Worm (Caenorhabditis elegans) whole organism, L3 larva: ENCODE data around the gene F57H12.5.

ENCODE experiments used
- R02D3.7 ChIP-seq: fragments of 150-350 bp; optimal IDR thresholded peaks from 2 replicates; lab custom pipeline; 2014; ENCODE audit warnings: missing biosample characterization, missing genetic modification characterization
- ZK546.5 ChIP-seq: sonication (generic microtip); optimal IDR thresholded peaks from 2 replicates; lab custom pipeline; 2017; ENCODE audit warnings: missing biosample characterization, missing genetic modification characterization
- aly-2 ChIP-seq: fragments of 150-350 bp; optimal IDR thresholded peaks from 2 replicates; lab custom pipeline; 2014; ENCODE audit warnings: missing biosample characterization, missing genetic modification characterization
- ama-1 ChIP-seq: fragments of 150-350 bp; optimal IDR thresholded peaks from 2 replicates; lab custom pipeline; 2018
- ceh-16 ChIP-seq: sonication (generic microtip); optimal IDR thresholded peaks from 2 replicates; lab custom pipeline; 2017; ENCODE audit warnings: missing biosample characterization, missing genetic modification characterization
- ceh-28 ChIP-seq: fragments of 150-350 bp; optimal IDR thresholded peaks from 2 replicates; lab custom pipeline; 2014; ENCODE audit warnings: missing biosample characterization, missing genetic modification reagents, missing genetic modification characterization
- ceh-82 ChIP-seq: fragments of 150-350 bp; optimal IDR thresholded peaks from 2 replicates; lab custom pipeline; 2014; ENCODE audit warnings: missing biosample characterization, missing genetic modification characterization
- ceh-9 ChIP-seq: sonication (generic microtip); optimal IDR thresholded peaks from 2 replicates; lab custom pipeline; 2018; ENCODE audit warnings: missing biosample characterization, missing genetic modification characterization
- daf-12 ChIP-seq: fragments of 150-350 bp; optimal IDR thresholded peaks from 2 replicates; lab custom pipeline; 2014; ENCODE audit warnings: missing biosample characterization, missing genetic modification reagents, missing genetic modification characterization
- elt-1 ChIP-seq: fragments of 150-350 bp; optimal IDR thresholded peaks from 2 replicates; lab custom pipeline; 2014; ENCODE audit warnings: missing biosample characterization, missing genetic modification characterization
- elt-2 ChIP-seq: sonication (generic microtip); optimal IDR thresholded peaks from 2 replicates; lab custom pipeline; 2016; ENCODE audit warnings: missing genetic modification reagents, mild to moderate bottlenecking, missing genetic modification characterization, missing compliant biosample characterization
- fkh-10 ChIP-seq: sonication (generic microtip); optimal IDR thresholded peaks from 2 replicates; lab custom pipeline; 2017; ENCODE audit warnings: missing biosample characterization, missing genetic modification reagents, missing genetic modification characterization
- fkh-2 ChIP-seq: fragments of 150-350 bp; optimal IDR thresholded peaks from 2 replicates; lab custom pipeline; 2014; ENCODE audit warnings: missing biosample characterization, missing genetic modification reagents, missing genetic modification characterization
- fos-1 ChIP-seq: fragments of 150-350 bp; optimal IDR thresholded peaks from 2 replicates; lab custom pipeline; 2014; ENCODE audit warnings: missing biosample characterization, missing genetic modification characterization
- hmg-11 ChIP-seq: sonication (generic microtip); optimal IDR thresholded peaks from 2 replicates; lab custom pipeline; 2016; ENCODE audit warnings: missing genetic modification characterization, missing compliant biosample characterization
- jun-1 ChIP-seq: fragments of 150-350 bp; optimal IDR thresholded peaks from 2 replicates; lab custom pipeline; 2014; ENCODE audit warnings: missing biosample characterization, missing genetic modification reagents, missing genetic modification characterization
- lin-15B ChIP-seq: fragments of 150-350 bp; optimal IDR thresholded peaks from 2 replicates; lab custom pipeline; 2014; ENCODE audit warnings: missing biosample characterization, missing genetic modification characterization
- lin-39 ChIP-seq: fragments of 150-350 bp; optimal IDR thresholded peaks from 2 replicates; lab custom pipeline; 2018; ENCODE audit warnings: missing biosample characterization, missing genetic modification reagents, missing genetic modification characterization
- lsy-12 ChIP-seq: sonication (generic microtip); optimal IDR thresholded peaks from 2 replicates; lab custom pipeline; 2016; ENCODE audit warnings: mild to moderate bottlenecking, missing genetic modification characterization, missing compliant biosample characterization
- mdl-1 ChIP-seq: fragments of 150-350 bp; optimal IDR thresholded peaks from 2 replicates; lab custom pipeline; 2014; ENCODE audit warnings: missing biosample characterization, missing genetic modification characterization
- mml-1 ChIP-seq: fragments of 150-350 bp; sonication (generic microtip); optimal IDR thresholded peaks from 3 replicates; lab custom pipeline; 2014; ENCODE audit warnings: missing biosample characterization, missing genetic modification characterization
- nfya-1 ChIP-seq: sonication (generic microtip); optimal IDR thresholded peaks from 2 replicates; lab custom pipeline; 2017; ENCODE audit warnings: missing genetic modification characterization, mild to moderate bottlenecking, missing compliant biosample characterization, antibody characterized with exemption, moderate library complexity; ENCODE audit not compliant: insufficient read depth
- nhr-12 ChIP-seq: fragments of 150-350 bp; optimal IDR thresholded peaks from 2 replicates; lab custom pipeline; 2014; ENCODE audit warnings: missing biosample characterization, missing genetic modification characterization
- nhr-23 ChIP-seq: fragments of 150-350 bp; optimal IDR thresholded peaks from 2 replicates; lab custom pipeline; 2014; ENCODE audit warnings: missing biosample characterization, missing genetic modification reagents, missing genetic modification characterization
- nhr-237 ChIP-seq: fragments of 150-350 bp; optimal IDR thresholded peaks from 2 replicates; lab custom pipeline; 2014; ENCODE audit warnings: missing biosample characterization, missing genetic modification characterization
- nhr-25 ChIP-seq: sonication (generic microtip); optimal IDR thresholded peaks from 2 replicates; lab custom pipeline; 2017; ENCODE audit warnings: missing biosample characterization, missing genetic modification characterization
- nhr-28 ChIP-seq: fragments of 150-350 bp; optimal IDR thresholded peaks from 2 replicates; lab custom pipeline; 2014; ENCODE audit warnings: missing biosample characterization, missing genetic modification characterization
- nhr-43 ChIP-seq: sonication (generic microtip); optimal IDR thresholded peaks from 2 replicates; lab custom pipeline; 2016; ENCODE audit warnings: mild to moderate bottlenecking, missing genetic modification characterization, missing compliant biosample characterization; ENCODE audit not compliant: poor library complexity, severe bottlenecking
- nhr-67 ChIP-seq: fragments of 150-350 bp; optimal IDR thresholded peaks from 2 replicates; lab custom pipeline; 2014; ENCODE audit warnings: missing biosample characterization, missing genetic modification characterization
- nhr-76 ChIP-seq: fragments of 150-350 bp; sonication (generic microtip); optimal IDR thresholded peaks from 5 replicates; lab custom pipeline; 2014; ENCODE audit warnings: missing biosample characterization, missing genetic modification characterization
- pha-4 ChIP-seq: fragments of 150-350 bp; optimal IDR thresholded peaks from 2 replicates; lab custom pipeline; 2014; ENCODE audit warnings: missing biosample characterization, missing genetic modification reagents, missing genetic modification characterization
- snpc-4 ChIP-seq: fragments of 150-350 bp; optimal IDR thresholded peaks from 2 replicates; lab custom pipeline; 2014; ENCODE audit warnings: missing biosample characterization, missing genetic modification characterization
- unc-39 ChIP-seq: sonication (generic microtip); optimal IDR thresholded peaks from 4 replicates; lab custom pipeline; 2017; ENCODE audit warnings: missing biosample characterization, missing genetic modification characterization
- unc-62 ChIP-seq: fragments of 150-350 bp; sonication (generic microtip); optimal IDR thresholded peaks from 4 replicates; lab custom pipeline; 2014; ENCODE audit warnings: missing biosample characterization, missing genetic modification reagents, missing genetic modification characterization
- zag-1 ChIP-seq: fragments of 150-350 bp; optimal IDR thresholded peaks from 2 replicates; lab custom pipeline; 2014; ENCODE audit warnings: missing biosample characterization, missing genetic modification characterization
- ztf-11 ChIP-seq: fragments of 150-350 bp; optimal IDR thresholded peaks from 2 replicates; lab custom pipeline; 2014; ENCODE audit warnings: missing biosample characterization, missing genetic modification characterization
- ztf-4 ChIP-seq: fragments of 150-350 bp; optimal IDR thresholded peaks from 2 replicates; lab custom pipeline; 2014; ENCODE audit warnings: missing biosample characterization, missing genetic modification characterization

F57H12.5 gene

DNA sequence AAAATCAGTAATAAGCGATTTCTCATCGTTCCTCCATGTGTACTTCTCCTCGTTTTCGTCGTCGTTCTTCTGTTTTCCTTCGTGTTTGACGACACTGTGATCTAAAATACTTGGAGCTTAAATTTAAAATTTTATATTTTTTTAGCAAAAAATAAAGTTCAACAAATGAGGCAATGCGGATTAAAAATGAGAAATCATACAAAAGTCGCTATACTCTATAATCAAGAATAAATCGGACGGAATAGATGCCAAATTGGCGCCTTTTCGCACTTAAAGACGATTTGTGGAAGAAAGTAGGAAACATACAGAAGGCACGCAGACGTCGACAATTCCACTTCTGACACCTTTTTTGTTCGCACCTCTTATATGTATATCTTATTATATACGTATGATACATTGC is 36.9 kb downstream of the F57H12.5 start, which contains the start of gene rig-4:
rig-4 (minus strand) TSS at position 101 of the 400 bp plus-strand sequence.
- no peak for TF ChIP-seq ztf-11 (tag; lab: Kevin White, UChicago)
- no peak for TF ChIP-seq unc-39 (tag; lab: Kevin White, UChicago)
- no peak for TF ChIP-seq lsy-12 (tag; lab: Kevin White, UChicago)
- TF ChIP-seq mdl-1, result no peak
- no peak for TF ChIP-seq nhr-76 (tag; lab: Kevin White, UChicago)
- TF ChIP-seq nfya-1 (tag; lab: Kevin White, UChicago), result no peak
- TF ChIP-seq snpc-4 (tag; lab: Kevin White, UChicago), result no peak
- no peak for TF ChIP-seq lin-15B (tag; lab: Kevin White, UChicago)
- TF ChIP-seq elt-1, result no peak
- no peak for TF ChIP-seq aly-2
- no peak for TF ChIP-seq ceh-82 (tag; lab: Kevin White, UChicago)
- TF ChIP-seq jun-1 (tag; lab: Kevin White, UChicago), result no peak
- TF ChIP-seq nhr-67 (tag; lab: Kevin White, UChicago), result no peak
- no peak for TF ChIP-seq fkh-2 (tag; lab: Kevin White, UChicago)
- no peak for TF ChIP-seq ceh-16
- TF ChIP-seq unc-62 (GFP tag; lab: Kevin White, UChicago), result no peak
- TF ChIP-seq ama-1, result no peak

DNA sequence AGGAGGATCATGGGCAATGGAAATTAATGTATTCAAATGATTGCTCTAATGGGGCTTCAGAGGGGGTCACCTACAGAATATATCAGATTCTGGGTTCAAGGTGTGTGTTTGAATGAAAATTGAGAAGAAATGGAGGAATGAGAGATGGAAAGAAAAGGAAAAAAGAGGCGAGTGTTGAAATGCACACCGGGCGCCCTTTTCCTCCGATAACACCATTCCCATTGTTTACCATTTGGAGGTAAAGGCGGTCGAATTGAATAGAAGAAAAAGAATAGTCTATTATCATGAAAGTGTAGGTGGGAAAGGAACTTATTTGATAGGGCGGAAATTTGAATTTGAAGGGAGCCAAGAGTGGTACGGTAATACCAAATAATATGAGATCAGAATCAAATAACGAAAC is 38.3 kb downstream of the F57H12.5 start:
- TF ChIP-seq elt-2 (tag; lab: Kevin White, UChicago) (peak; percentile 72), nhr-67 (tag; lab: Kevin White, UChicago) (no peak), fos-1 (tag; lab: Kevin White, UChicago) (no peak), pha-4 (peak; percentile 76), elt-1 (no peak), ceh-9 (tag; lab: Kevin White, UChicago) (no peak), lin-15B (tag; lab: Kevin White, UChicago) (no peak), nhr-25 (tag; lab: Kevin White, UChicago) (no peak), zag-1 (tag; lab: Kevin White, UChicago) (no peak)
- TF ChIP-seq, all 47 proteins: peak for 2

DNA sequence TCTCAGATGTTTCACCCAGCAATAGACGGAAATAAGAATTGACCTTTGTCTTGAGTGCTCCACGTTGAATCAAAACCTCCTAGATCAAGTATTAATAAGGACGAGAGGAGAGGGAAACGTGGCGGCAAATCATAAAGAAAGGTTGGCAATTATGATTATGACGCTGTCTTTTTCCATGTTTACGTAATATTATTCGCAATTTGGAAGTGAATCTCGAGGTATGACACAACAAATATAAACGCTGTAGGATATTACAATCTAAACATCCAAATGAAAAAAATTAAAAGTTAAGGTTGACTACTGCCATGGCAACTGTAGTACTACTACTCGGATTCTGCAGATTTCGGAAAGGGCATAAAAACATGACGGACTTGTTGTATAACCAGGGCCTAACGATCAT is 39.1 kb downstream of the F57H12.5 start:
- TF ChIP-seq nhr-25 (tag; lab: Kevin White, UChicago), result no peak
- TF ChIP-seq ZK546.5 (tag; lab: Kevin White, UChicago), result no peak
- no peak for TF ChIP-seq ztf-4 (tag; lab: Kevin White, UChicago)
- TF ChIP-seq nhr-28, result no peak
- TF ChIP-seq nhr-43 (tag; lab: Kevin White, UChicago), result no peak
- no peak for TF ChIP-seq nhr-237 (tag; lab: Kevin White, UChicago)
- TF ChIP-seq nhr-76 (tag; lab: Kevin White, UChicago), result no peak
- no peak for TF ChIP-seq nhr-23 (tag; lab: Kevin White, UChicago)
- no peak for TF ChIP-seq ceh-28
- TF ChIP-seq nhr-67 (tag; lab: Kevin White, UChicago), result no peak
- no peak for TF ChIP-seq nhr-12 (tag; lab: Kevin White, UChicago)
- TF ChIP-seq mml-1 (tag; lab: Kevin White, UChicago), result no peak
- TF ChIP-seq nfya-1 (tag; lab: Kevin White, UChicago), result no peak
- TF ChIP-seq daf-12, result no peak
- no peak for TF ChIP-seq aly-2
- TF ChIP-seq ceh-16, result no peak
- TF ChIP-seq lin-39 (tag; lab: Kevin White, UChicago), result no peak

DNA sequence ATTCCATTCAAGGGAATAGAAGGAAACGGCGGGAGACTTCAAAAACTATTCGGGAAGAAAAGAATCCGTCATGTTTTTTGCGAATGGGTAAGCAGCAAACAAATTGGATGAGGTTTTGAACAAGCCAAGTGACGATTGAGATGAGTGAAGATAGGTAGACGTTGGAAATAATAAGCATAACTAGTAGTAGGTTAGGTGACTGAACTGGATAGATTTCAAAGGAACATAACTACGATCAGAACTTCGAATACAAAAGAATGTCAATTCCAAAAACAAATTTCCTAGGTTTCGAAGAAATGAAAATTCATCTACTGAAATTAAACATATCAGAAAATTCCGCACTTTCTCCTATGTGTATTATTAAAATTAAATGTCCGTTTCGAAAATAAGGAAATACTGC is 40.4 kb downstream of the F57H12.5 start:
- TF ChIP-seq ztf-4 (tag; lab: Kevin White, UChicago) (no peak), unc-62 (GFP tag; lab: Kevin White, UChicago) (no peak), pha-4 (no peak), hmg-11 (no peak), zag-1 (tag; lab: Kevin White, UChicago) (no peak), fkh-10 (GFP tag; lab: Kevin White, UChicago) (no peak), unc-39 (tag; lab: Kevin White, UChicago) (no peak), ZK546.5 (tag; lab: Kevin White, UChicago) (no peak), R02D3.7 (tag; lab: Kevin White, UChicago) (no peak), fos-1 (tag; lab: Kevin White, UChicago) (no peak), aly-2 (no peak)
- TF ChIP-seq, all 47 proteins: peak for 0
